Worm (Caenorhabditis elegans): ENCODE results near the gene pax-2.
"Not testable (repeated sequence)": the region's sequence is repeated elsewhere in the genome, so short reads cannot be mapped to it uniquely, and the experiment has no call there.

pax-2 gene

ce11 chrIV:4196729-4197128 lies 7.4 kb downstream of the pax-2 start, which contains the start of gene K06B9.6:
K06B9.6 (minus strand) TSS chrIV:4196829.
- TF ChIP-seq akir-1 (GFP tag; optimal IDR thresholded peaks at IDR 0.05); F49E8.2 (tag; optimal IDR thresholded peaks at IDR 0.05; ENCODE audit: insufficient read depth); lin-40 (tag; optimal IDR thresholded peaks at IDR 0.05): not testable (repeated sequence)

- TF ChIP-seq xnd-1 (tag; optimal IDR thresholded peaks at IDR 0.05) (peak; percentile 75), madf-6 (GFP tag; IDR thresholded peaks at IDR 0.05) (peak; percentile 62)
Observed at ce11 chrIV:4187909-4188308, 16.3 kb downstream of the pax-2 start.

ce11 chrIV:4186099-4186498 lies 18.1 kb downstream of the pax-2 start, which contains the start of gene K08D10.11:
K08D10.11 (minus strand) TSS chrIV:4186199.
- not testable (repeated sequence) for TF ChIP-seq F23B12.7 (tag; optimal IDR thresholded peaks at IDR 0.05; ENCODE audit: insufficient read depth); dpff-1 (tag; optimal IDR thresholded peaks at IDR 0.05); ztf-18 (tag; optimal IDR thresholded peaks at IDR 0.05)

ce11 chrIV:4184767-4185166 lies 19.4 kb downstream of the pax-2 start:
- peak; percentile 75; the same call in 1 of the 2 replicates for TF ChIP-seq sea-2 (GFP tag; IDR thresholded peaks at IDR 0.05)
- TF ChIP-seq hmg-20 (GFP tag; IDR thresholded peaks at IDR 0.05) = peak; percentile 72
- TF ChIP-seq lin-26 (GFP tag; IDR thresholded peaks at IDR 0.05) = peak; percentile 74; the same call in 1 of the 2 replicates
- peak; percentile 63; the same call in 1 of the 2 replicates for TF ChIP-seq ceh-91 (GFP tag; IDR thresholded peaks at IDR 0.05)
- TF ChIP-seq cebp-1 (GFP tag; IDR thresholded peaks at IDR 0.05) = peak; percentile 76
- peak; percentile 7 for TF ChIP-seq cebp-1 (tag; optimal IDR thresholded peaks at IDR 0.05)
- TF ChIP-seq ceh-40 (GFP tag; IDR thresholded peaks at IDR 0.05) = 0 out of 2 replicates have a peak, but pooled peaks have one; percentile 25
- TF ChIP-seq Y95B8A.8 (GFP tag; IDR thresholded peaks at IDR 0.05) = peak; percentile 89
- TF ChIP-seq C06A6.2 (GFP tag; conservative IDR thresholded peaks at IDR 0.05) = peak; percentile 89
- peak; percentile 93 for TF ChIP-seq Y53G8AR.9 (GFP tag; conservative IDR thresholded peaks at IDR 0.05)
- peak; percentile 21; the same call in 1 of the 2 replicates for TF ChIP-seq D2030.7 (GFP tag; IDR thresholded peaks at IDR 0.05)
- TF ChIP-seq K11D2.4 (GFP tag; IDR thresholded peaks at IDR 0.05) = peak; percentile 96
- peak; percentile 49 for TF ChIP-seq madf-6 (GFP tag; IDR thresholded peaks at IDR 0.05)
- peak; percentile 100 for TF ChIP-seq mcd-1 (GFP tag; IDR thresholded peaks at IDR 0.05)
- TF ChIP-seq lin-54 (GFP tag; optimal IDR thresholded peaks at IDR 0.05) = peak; percentile 72
- TF ChIP-seq ceh-100 (GFP tag; IDR thresholded peaks at IDR 0.05) = peak; percentile 82
- peak; percentile 93 for TF ChIP-seq rcor-1 (GFP tag; IDR thresholded peaks at IDR 0.05)
- TF ChIP-seq attf-3 (GFP tag; conservative IDR thresholded peaks at IDR 0.05) = peak; percentile 81
- peak; percentile 96 for TF ChIP-seq hmg-1.2 (GFP tag; IDR thresholded peaks at IDR 0.05)
- TF ChIP-seq lir-1 (GFP tag; conservative IDR thresholded peaks at IDR 0.05) = peak; percentile 43; the same call in 1 of the 2 replicates
- TF ChIP-seq Y56A3A.18 (GFP tag; IDR thresholded peaks at IDR 0.05) = 0 out of 2 replicates have a peak, but pooled peaks have one; percentile 51
- 0 out of 2 replicates have a peak, but pooled peaks have one; percentile 45 for TF ChIP-seq egl-44 (GFP tag; IDR thresholded peaks at IDR 0.05)
- TF ChIP-seq hsf-1 (GFP tag; IDR thresholded peaks at IDR 0.05) = peak; percentile 42; the same call in 1 of the 2 replicates
- TF ChIP-seq ekl-4 (GFP tag; IDR thresholded peaks at IDR 0.05) = peak; percentile 82
- peak; percentile 81 for TF ChIP-seq F33H1.4 (GFP tag; IDR thresholded peaks at IDR 0.05)
- 0 out of 2 replicates have a peak, but pooled peaks have one; percentile 44 for TF ChIP-seq Y67H2A.10 (GFP tag; conservative IDR thresholded peaks at IDR 0.05)
- peak; percentile 83 for TF ChIP-seq bed-2 (GFP tag; IDR thresholded peaks at IDR 0.05)
- TF ChIP-seq dox-1 (GFP tag; IDR thresholded peaks at IDR 0.05) = peak; percentile 97
- TF ChIP-seq Y79H2A.3 (GFP tag; conservative IDR thresholded peaks at IDR 0.05) = peak; percentile 75; the same call in 1 of the 2 replicates
- peak; percentile 12 for TF ChIP-seq attf-5 (GFP tag; optimal IDR thresholded peaks at IDR 0.05)
- peak; percentile 23 for TF ChIP-seq lin-40 (tag; optimal IDR thresholded peaks at IDR 0.05)
- TF ChIP-seq ztf-28 (GFP tag; IDR thresholded peaks at IDR 0.05) = 0 out of 2 replicates have a peak, but pooled peaks have one; percentile 56
- 0 out of 2 replicates have a peak, but pooled peaks have one; percentile 8 for TF ChIP-seq madf-3 (GFP tag; IDR thresholded peaks at IDR 0.05)
- TF ChIP-seq F37B4.10 (GFP tag; IDR thresholded peaks at IDR 0.05) = 0 out of 2 replicates have a peak, but pooled peaks have one; percentile 68
- TF ChIP-seq egl-18 (GFP tag; IDR thresholded peaks at IDR 0.05) = peak; percentile 82
- TF ChIP-seq pbrm-1 (GFP tag; IDR thresholded peaks at IDR 0.05) = peak; percentile 93

All from whole organism, young adult.